Fruit fly (Drosophila melanogaster) whole organism, wandering third instar larva: ENCODE measurements around the gene CG43091.

Experiments used
- Abd-B ChIP-seq: fragments of >200 bp; optimal IDR thresholded peaks from 2 replicates; lab custom pipeline; 2017; ENCODE audit warnings: missing biosample characterization, missing genetic modification characterization
- CG32264 ChIP-seq: fragments of 200-800 bp; sonication (Bioruptor generic); optimal IDR thresholded peaks from 2 replicates; lab custom pipeline; 2016; ENCODE audit warnings: missing biosample characterization, missing genetic modification characterization
- CG9705 ChIP-seq: fragments of 200-800 bp; sonication (Bioruptor generic); optimal IDR thresholded peaks from 2 replicates; lab custom pipeline; 2018; ENCODE audit warnings: missing biosample characterization, mild to moderate bottlenecking, missing genetic modification characterization
- CrebA ChIP-seq: fragments of 200-800 bp; sonication (Bioruptor generic); optimal IDR thresholded peaks from 2 replicates; lab custom pipeline; 2016; ENCODE audit warnings: missing biosample characterization, mild to moderate bottlenecking, missing genetic modification characterization, borderline replicate concordance
- Dfd ChIP-seq: fragments of >200 bp; optimal IDR thresholded peaks from 2 replicates; lab custom pipeline; 2017; ENCODE audit warnings: missing biosample characterization, missing genetic modification characterization
- Dif ChIP-seq: fragments of 200-275, 200-300 bp; sonication (Bioruptor generic); optimal IDR thresholded peaks from 2 replicates; lab custom pipeline; 2018; ENCODE audit warnings: missing biosample characterization, missing genetic modification characterization; ENCODE audit not compliant: partially characterized antibody
- HLH106 ChIP-seq: fragments of 200-800 bp; optimal IDR thresholded peaks from 3 replicates; lab custom pipeline; 2019; ENCODE audit warnings: missing biosample characterization, mild to moderate bottlenecking, missing genetic modification characterization, moderate library complexity
- Hnf4 ChIP-seq: fragments of 200-800 bp; sonication (Bioruptor generic); optimal IDR thresholded peaks from 2 replicates; lab custom pipeline; 2016; ENCODE audit warnings: missing biosample characterization, mild to moderate bottlenecking, missing genetic modification characterization
- Jra ChIP-seq: sonication (Bioruptor generic); optimal IDR thresholded peaks from 2 replicates; lab custom pipeline; 2016; ENCODE audit warnings: missing biosample characterization, missing genetic modification characterization
- Mio ChIP-seq: sonication (Bioruptor generic); optimal IDR thresholded peaks from 2 replicates; lab custom pipeline; 2016; ENCODE audit warnings: missing biosample characterization, missing genetic modification characterization
- Myc ChIP-seq: fragments of >200 bp; optimal IDR thresholded peaks from 2 replicates; lab custom pipeline; 2017
- N ChIP-seq: fragments of >200 bp; optimal IDR thresholded peaks from 2 replicates; lab custom pipeline; 2018; ENCODE audit warnings: missing biosample characterization, missing external identifiers, missing genetic modification characterization
- OdsH ChIP-seq: fragments of 200-800 bp; sonication (Bioruptor generic); optimal IDR thresholded peaks from 2 replicates; lab custom pipeline; 2016; ENCODE audit warnings: missing biosample characterization, mild to moderate bottlenecking, missing genetic modification characterization
- Rel ChIP-seq, 2 experiments: fragments of 200-800 bp; sonication (Bioruptor generic) in 1 of 2; optimal IDR thresholded peaks; 2 replicates in 1 of 2; 3 replicates in 1 of 2; lab custom pipeline; 2016 to 2019; ENCODE audit warnings: mild to moderate bottlenecking in 2 of 2, missing biosample characterization in 2 of 2, missing genetic modification characterization in 2 of 2, moderate library complexity in 1 of 2
- Sp1 ChIP-seq: fragments of 200-800 bp; sonication (Bioruptor generic); optimal IDR thresholded peaks from 3 replicates; lab custom pipeline; 2019; ENCODE audit warnings: missing biosample characterization, mild to moderate bottlenecking, missing genetic modification characterization, moderate library complexity
- br ChIP-seq: fragments of 200-800 bp; sonication (Bioruptor generic); optimal IDR thresholded peaks from 2 replicates; lab custom pipeline; 2016; ENCODE audit warnings: missing biosample characterization, missing genetic modification characterization
- brk ChIP-seq: fragments of 200-800 bp; sonication (Bioruptor generic); optimal IDR thresholded peaks from 2 replicates; lab custom pipeline; 2016; ENCODE audit warnings: missing biosample characterization, mild to moderate bottlenecking, missing genetic modification characterization
- dl ChIP-seq, 2 experiments: fragments of 175-275, 200-275 bp in 1 of 2; fragments of 200-275 bp in 1 of 2; sonication (Bioruptor generic); optimal IDR thresholded peaks; lab custom pipeline; 2018; ENCODE audit warnings: mild to moderate bottlenecking in 2 of 2, missing biosample characterization in 2 of 2, missing genetic modification characterization in 2 of 2, moderate library complexity in 2 of 2; ENCODE audit not compliant: partially characterized antibody in 2 of 2, insufficient read depth in 1 of 2
- dmrt93B ChIP-seq: fragments of 200-800 bp; sonication (Bioruptor generic); optimal IDR thresholded peaks from 2 replicates; lab custom pipeline; 2018; ENCODE audit warnings: missing biosample characterization, mild to moderate bottlenecking, missing genetic modification characterization
- foxo ChIP-seq, 2 experiments: fragments of 200-800 bp; sonication (Bioruptor generic); optimal IDR thresholded peaks; 2 replicates in 1 of 2; 3 replicates in 1 of 2; lab custom pipeline; 2016 to 2017; ENCODE audit warnings: missing biosample characterization in 2 of 2, missing genetic modification characterization in 2 of 2
- fru ChIP-seq: fragments of 200-800 bp; sonication (Bioruptor generic); optimal IDR thresholded peaks from 3 replicates; lab custom pipeline; 2016; ENCODE audit warnings: missing biosample characterization, mild to moderate bottlenecking, missing genetic modification characterization
- h ChIP-seq: fragments of 200-800 bp; sonication (Bioruptor generic); optimal IDR thresholded peaks from 3 replicates; lab custom pipeline; 2016; ENCODE audit warnings: missing biosample characterization, mild to moderate bottlenecking, missing genetic modification characterization
- lola ChIP-seq: fragments of >200 bp; optimal IDR thresholded peaks from 2 replicates; lab custom pipeline; 2017; ENCODE audit warnings: missing biosample characterization, missing genetic modification characterization
- pan ChIP-seq: fragments of >200 bp; optimal IDR thresholded peaks from 2 replicates; lab custom pipeline; 2017
- psq ChIP-seq: fragments of 200-800 bp; sonication (Bioruptor generic); optimal IDR thresholded peaks from 3 replicates; lab custom pipeline; 2017; ENCODE audit warnings: missing biosample characterization, mild to moderate bottlenecking, missing genetic modification characterization, moderate library complexity
- rgr ChIP-seq: fragments of 200-800 bp; sonication (Bioruptor generic); optimal IDR thresholded peaks from 3 replicates; lab custom pipeline; 2016; ENCODE audit warnings: missing biosample characterization, mild to moderate bottlenecking, missing genetic modification characterization
- sage ChIP-seq: fragments of 200-800 bp; sonication (Bioruptor generic); optimal IDR thresholded peaks from 2 replicates; lab custom pipeline; 2016; ENCODE audit warnings: missing biosample characterization, mild to moderate bottlenecking, missing genetic modification characterization
- sv ChIP-seq: fragments of 200-800 bp; sonication (Bioruptor generic); optimal IDR thresholded peaks from 3 replicates; lab custom pipeline; 2016; ENCODE audit warnings: missing biosample characterization, missing genetic modification characterization
- tai ChIP-seq: sonication (Bioruptor generic); optimal IDR thresholded peaks from 2 replicates; lab custom pipeline; 2016; ENCODE audit warnings: missing biosample characterization, missing genetic modification characterization
- usp ChIP-seq: fragments of >200 bp; optimal IDR thresholded peaks from 2 replicates; lab custom pipeline; 2017; ENCODE audit warnings: missing biosample characterization, missing genetic modification characterization
- woc ChIP-seq: sonication (Bioruptor generic); optimal IDR thresholded peaks from 2 replicates; lab custom pipeline; 2016; ENCODE audit warnings: missing biosample characterization, mild to moderate bottlenecking, missing genetic modification characterization

The CG43091 gene

dm6 chr3R:22732995-22733394 is 35.5 kb downstream of the CG43091 start:
- TF ChIP-seq CG9705 (GFP tag; lab: Kevin White, UChicago) (no peak), Sp1 (GFP tag; lab: Kevin White, UChicago) (no peak), brk (GFP tag; lab: Kevin White, UChicago) (no peak), sv (no peak), usp (GFP tag; lab: Kevin White, UChicago) (no peak)

- TF ChIP-seq Hnf4 (no peak), woc (no peak), OdsH (GFP tag; lab: Kevin White, UChicago) (peak; percentile 45), foxo (GFP tag; optimal IDR thresholded peaks at IDR 0.05; lab: Kevin White, UChicago) (peak in 1 of 2 experiments; percentile 39), psq (GFP tag; lab: Kevin White, UChicago) (no peak), CG32264 (peak; percentile 24)
Observed at dm6 chr3R:22727857-22728256, 40.7 kb downstream of the CG43091 start.

- TF ChIP-seq Rel (GFP tag; optimal IDR thresholded peaks at IDR 0.05; lab: Kevin White, UChicago) (no peak), Rel (tag; optimal IDR thresholded peaks at IDR 0.05; lab: Kevin White, UChicago) (no peak), brk (GFP tag; lab: Kevin White, UChicago) (no peak), rgr (GFP tag; lab: Kevin White, UChicago) (no peak), foxo (GFP tag; optimal IDR thresholded peaks at IDR 0.05; lab: Kevin White, UChicago) (no peak), sv (no peak), dmrt93B (GFP tag; lab: Kevin White, UChicago) (no peak), sage (no peak), woc (no peak), tai (GFP tag; lab: Kevin White, UChicago) (no peak), Jra (GFP tag; lab: Kevin White, UChicago) (no peak), Dif (GFP tag; lab: Kevin White, UChicago) (no peak), HLH106 (tag; lab: Kevin White, UChicago) (no peak), CG9705 (GFP tag; lab: Kevin White, UChicago) (no peak), h (GFP tag; lab: Kevin White, UChicago) (no peak), usp (GFP tag; lab: Kevin White, UChicago) (no peak), Abd-B (no peak), CG32264 (no peak)
- TF ChIP-seq, all 38 proteins: peak for 0
Observed at dm6 chr3R:22727456-22727833, 41.1 kb downstream of the CG43091 start.

dm6 chr3R:22726771-22727455 is 41.6 kb downstream of the CG43091 start, which contains the start of gene CG45049:
Gene CG45049 (plus strand): TSS chr3R:22726967.
- TF ChIP-seq tai (GFP tag; lab: Kevin White, UChicago) (no peak), br (GFP tag; lab: Kevin White, UChicago) (peak; percentile 7), rgr (GFP tag; lab: Kevin White, UChicago) (no peak), woc (peak; percentile 48), Hnf4 (peak; percentile 30), sage (peak; percentile 49), Rel (GFP tag; optimal IDR thresholded peaks at IDR 0.05; lab: Kevin White, UChicago) (no peak), Rel (tag; optimal IDR thresholded peaks at IDR 0.05; lab: Kevin White, UChicago) (no peak), psq (GFP tag; lab: Kevin White, UChicago) (peak; percentile 61), h (GFP tag; lab: Kevin White, UChicago) (peak; percentile 10)

- TF ChIP-seq HLH106 (tag; lab: Kevin White, UChicago): peak; percentile 30
- peak; percentile 32 for TF ChIP-seq Myc (lab: Kevin White, UChicago)
- peak; percentile 15 for TF ChIP-seq fru
- TF ChIP-seq dmrt93B (GFP tag; lab: Kevin White, UChicago): no peak
- TF ChIP-seq, all 38 proteins: peak for 3
Observed at dm6 chr3R:22726031-22726770, 42.3 kb downstream of the CG43091 start, which contains the start of gene RNF220. Gene RNF220 (minus strand): TSS chr3R:22726414.

- TF ChIP-seq Sp1 (GFP tag; lab: Kevin White, UChicago): peak; percentile 75
- TF ChIP-seq Dfd: no peak
- TF ChIP-seq usp (GFP tag; lab: Kevin White, UChicago): no peak
- TF ChIP-seq brk (GFP tag; lab: Kevin White, UChicago): no peak
- TF ChIP-seq h (GFP tag; lab: Kevin White, UChicago): peak; percentile 54
- peak; percentile 55 for TF ChIP-seq sv
- TF ChIP-seq Rel (GFP tag; optimal IDR thresholded peaks at IDR 0.05; lab: Kevin White, UChicago): no peak
- TF ChIP-seq Rel (tag; optimal IDR thresholded peaks at IDR 0.05; lab: Kevin White, UChicago): peak; percentile 37
- TF ChIP-seq dmrt93B (GFP tag; lab: Kevin White, UChicago): peak; percentile 3
- peak; percentile 26 for TF ChIP-seq Myc (lab: Kevin White, UChicago)
- TF ChIP-seq lola (GFP tag; lab: Kevin White, UChicago): no peak
- TF ChIP-seq Jra (GFP tag; lab: Kevin White, UChicago): peak; percentile 40
- no peak for TF ChIP-seq pan (lab: Kevin White, UChicago)
- no peak for TF ChIP-seq tai (GFP tag; lab: Kevin White, UChicago)
- TF ChIP-seq OdsH (GFP tag; lab: Kevin White, UChicago): peak; percentile 54
- no peak for TF ChIP-seq Abd-B
- no peak for TF ChIP-seq N (GFP tag; lab: Kevin White, UChicago)
- no peak for TF ChIP-seq dl (GFP tag; optimal IDR thresholded peaks at IDR 0.05; lab: Kevin White, UChicago; ENCODE audit: insufficient read depth in 1 of 2, partially characterized antibody in 2 of 2)
- no peak for TF ChIP-seq CrebA (GFP tag; lab: Kevin White, UChicago)
- no peak for TF ChIP-seq Mio (GFP tag; lab: Kevin White, UChicago)
- TF ChIP-seq woc: peak; percentile 63
Observed at dm6 chr3R:22724149-22724973, 44.2 kb downstream of the CG43091 start, which contains the start of gene Irp-1A. Gene Irp-1A (minus strand): TSS chr3R:22724587.
